Worm (Caenorhabditis elegans) whole organism, L3 larva: Measurements from ENCODE around the gene ttr-17.
A peak's percentile ranks its signal among the peaks of the same experiment; 100 is the strongest.

Experiments
- R02D3.7 ChIP-seq: fragments of 150-350 bp; optimal IDR thresholded peaks from 2 replicates; lab custom pipeline; 2014; ENCODE audit warnings: missing biosample characterization, missing genetic modification characterization
- ZK546.5 ChIP-seq: sonication (generic microtip); optimal IDR thresholded peaks from 2 replicates; lab custom pipeline; 2017; ENCODE audit warnings: missing biosample characterization, missing genetic modification characterization
- ceh-28 ChIP-seq: fragments of 150-350 bp; optimal IDR thresholded peaks from 2 replicates; lab custom pipeline; 2014; ENCODE audit warnings: missing biosample characterization, missing genetic modification reagents, missing genetic modification characterization
- elt-1 ChIP-seq: fragments of 150-350 bp; optimal IDR thresholded peaks from 2 replicates; lab custom pipeline; 2014; ENCODE audit warnings: missing biosample characterization, missing genetic modification characterization
- elt-2 ChIP-seq: sonication (generic microtip); optimal IDR thresholded peaks from 2 replicates; lab custom pipeline; 2016; ENCODE audit warnings: missing genetic modification reagents, mild to moderate bottlenecking, missing genetic modification characterization, missing compliant biosample characterization
- elt-3 ChIP-seq, 3 experiments: fragments of 150-350 bp in 1 of 3; sonication (generic microtip) in 2 of 3; optimal IDR thresholded peaks; 2 replicates in 2 of 3; 4 replicates in 1 of 3; lab custom pipeline; 2014 to 2017; ENCODE audit warnings: missing biosample characterization in 3 of 3, missing genetic modification characterization in 3 of 3
- hmg-11 ChIP-seq: sonication (generic microtip); optimal IDR thresholded peaks from 2 replicates; lab custom pipeline; 2016; ENCODE audit warnings: missing genetic modification characterization, missing compliant biosample characterization
- jun-1 ChIP-seq: fragments of 150-350 bp; optimal IDR thresholded peaks from 2 replicates; lab custom pipeline; 2014; ENCODE audit warnings: missing biosample characterization, missing genetic modification reagents, missing genetic modification characterization
- lin-15B ChIP-seq: fragments of 150-350 bp; optimal IDR thresholded peaks from 2 replicates; lab custom pipeline; 2014; ENCODE audit warnings: missing biosample characterization, missing genetic modification characterization
- mml-1 ChIP-seq: fragments of 150-350 bp; sonication (generic microtip); optimal IDR thresholded peaks from 3 replicates; lab custom pipeline; 2014; ENCODE audit warnings: missing biosample characterization, missing genetic modification characterization
- nfya-1 ChIP-seq: sonication (generic microtip); optimal IDR thresholded peaks from 2 replicates; lab custom pipeline; 2017; ENCODE audit warnings: missing genetic modification characterization, mild to moderate bottlenecking, missing compliant biosample characterization, antibody characterized with exemption, moderate library complexity; ENCODE audit not compliant: insufficient read depth
- nhr-12 ChIP-seq: fragments of 150-350 bp; optimal IDR thresholded peaks from 2 replicates; lab custom pipeline; 2014; ENCODE audit warnings: missing biosample characterization, missing genetic modification characterization
- nhr-23 ChIP-seq: fragments of 150-350 bp; optimal IDR thresholded peaks from 2 replicates; lab custom pipeline; 2014; ENCODE audit warnings: missing biosample characterization, missing genetic modification reagents, missing genetic modification characterization
- nhr-237 ChIP-seq: fragments of 150-350 bp; optimal IDR thresholded peaks from 2 replicates; lab custom pipeline; 2014; ENCODE audit warnings: missing biosample characterization, missing genetic modification characterization
- nhr-25 ChIP-seq: sonication (generic microtip); optimal IDR thresholded peaks from 2 replicates; lab custom pipeline; 2017; ENCODE audit warnings: missing biosample characterization, missing genetic modification characterization
- nhr-43 ChIP-seq: sonication (generic microtip); optimal IDR thresholded peaks from 2 replicates; lab custom pipeline; 2016; ENCODE audit warnings: mild to moderate bottlenecking, missing genetic modification characterization, missing compliant biosample characterization; ENCODE audit not compliant: poor library complexity, severe bottlenecking
- nhr-76 ChIP-seq: fragments of 150-350 bp; sonication (generic microtip); optimal IDR thresholded peaks from 5 replicates; lab custom pipeline; 2014; ENCODE audit warnings: missing biosample characterization, missing genetic modification characterization
- nhr-77 ChIP-seq: fragments of 150-350 bp; optimal IDR thresholded peaks from 2 replicates; lab custom pipeline; 2014; ENCODE audit warnings: missing biosample characterization, missing genetic modification characterization
- pha-4 ChIP-seq: fragments of 150-350 bp; optimal IDR thresholded peaks from 2 replicates; lab custom pipeline; 2014; ENCODE audit warnings: missing biosample characterization, missing genetic modification reagents, missing genetic modification characterization
- pqm-1 ChIP-seq: fragments of 150-350 bp; optimal IDR thresholded peaks from 2 replicates; lab custom pipeline; 2017; ENCODE audit warnings: missing biosample characterization, missing genetic modification characterization, inconsistent platforms
- sea-2 ChIP-seq: fragments of 150-350 bp; sonication (generic microtip); optimal IDR thresholded peaks from 4 replicates; lab custom pipeline; 2014; ENCODE audit warnings: missing biosample characterization, missing genetic modification reagents, missing genetic modification characterization
- snpc-4 ChIP-seq: fragments of 150-350 bp; optimal IDR thresholded peaks from 2 replicates; lab custom pipeline; 2014; ENCODE audit warnings: missing biosample characterization, missing genetic modification characterization
- ztf-11 ChIP-seq: fragments of 150-350 bp; optimal IDR thresholded peaks from 2 replicates; lab custom pipeline; 2014; ENCODE audit warnings: missing biosample characterization, missing genetic modification characterization
- ztf-4 ChIP-seq: fragments of 150-350 bp; optimal IDR thresholded peaks from 2 replicates; lab custom pipeline; 2014; ENCODE audit warnings: missing biosample characterization, missing genetic modification characterization

The ttr-17 gene

DNA sequence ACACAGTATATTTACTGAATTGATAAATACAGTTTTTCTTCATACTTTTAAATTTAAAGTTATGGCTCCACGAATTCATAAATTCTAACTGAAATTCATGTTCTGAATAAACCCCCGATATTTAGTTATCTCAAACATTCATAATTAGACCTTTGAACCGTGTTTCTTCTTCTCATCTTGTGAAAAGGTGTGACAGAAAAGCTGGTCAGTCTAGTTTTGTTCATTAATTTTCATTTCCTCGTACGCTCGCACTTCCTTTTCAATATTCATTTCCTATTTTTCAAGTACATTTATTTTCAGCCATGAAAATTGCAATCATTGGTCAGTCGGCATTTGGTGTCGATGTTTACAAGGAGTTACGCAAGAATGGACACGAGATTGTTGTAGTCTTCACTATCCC, 44.5 kb downstream of the ttr-17 start, which contains the start of gene alh-3:
Gene alh-3 (plus strand): TSS at position 301 of the 400 bp plus-strand sequence.
- no peak for TF ChIP-seq nhr-76
- no peak for TF ChIP-seq R02D3.7 (tag; lab: Kevin White, UChicago)
- TF ChIP-seq nhr-25 (tag; lab: Kevin White, UChicago) = no peak
- no peak for TF ChIP-seq nhr-12 (tag; lab: Kevin White, UChicago)
- TF ChIP-seq mml-1 (tag; lab: Kevin White, UChicago) = no peak
- no peak for TF ChIP-seq hmg-11
- no peak for TF ChIP-seq sea-2 (GFP tag; lab: Kevin White, UChicago)
- no peak for TF ChIP-seq ztf-4 (tag; lab: Kevin White, UChicago)
- no peak for TF ChIP-seq jun-1 (tag; lab: Kevin White, UChicago)
- no peak for TF ChIP-seq nhr-77 (tag; lab: Kevin White, UChicago)

DNA sequence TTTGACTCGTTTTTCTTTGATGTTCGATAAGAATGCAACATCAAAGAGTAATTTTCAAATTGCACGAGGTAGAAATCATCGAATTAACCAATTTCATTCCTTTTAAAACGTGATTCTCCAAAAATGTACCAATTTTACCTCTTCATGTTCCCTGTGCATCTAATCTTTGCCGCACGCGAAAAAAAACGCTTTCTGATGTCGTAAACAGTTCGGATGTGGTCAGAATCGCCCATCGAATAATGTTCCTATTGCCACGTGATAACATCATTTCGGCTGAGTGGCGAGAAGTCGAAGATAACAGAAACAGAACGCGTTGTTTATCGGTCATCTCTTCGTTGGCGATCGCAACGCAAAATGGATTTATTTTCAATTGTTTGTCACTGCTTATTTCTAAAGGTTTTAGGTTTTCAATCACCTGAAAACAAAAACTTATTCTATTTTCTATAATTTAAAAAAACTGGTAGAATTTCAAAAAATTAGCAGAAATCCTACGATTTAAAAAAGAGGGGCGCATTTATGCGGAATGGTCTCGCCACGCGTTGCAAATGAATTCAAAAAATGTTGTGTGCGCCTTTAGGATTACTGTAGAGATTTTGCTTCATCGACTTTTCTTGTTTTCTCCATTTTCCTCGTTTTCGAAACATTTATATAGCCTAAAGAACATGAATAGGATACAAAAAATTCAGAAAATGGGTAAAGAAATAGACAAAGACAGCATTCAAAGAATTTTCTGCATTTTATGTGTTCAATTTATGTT, 45.1 kb downstream of the ttr-17 start, which contains the start of gene mogs-1:
Gene mogs-1 (minus strand): TSS at position 417 of the 757 bp plus-strand sequence.
- TF ChIP-seq elt-1 (tag; lab: Kevin White, UChicago) = peak; percentile 17
- peak; percentile 72 for TF ChIP-seq nhr-23 (tag; lab: Kevin White, UChicago)
- no peak for TF ChIP-seq elt-3 (tag; optimal IDR thresholded peaks at IDR 0.05; lab: Kevin White, UChicago)
- peak; percentile 21 for TF ChIP-seq hmg-11
- TF ChIP-seq nhr-237 (tag; lab: Kevin White, UChicago) = no peak
- TF ChIP-seq jun-1 (tag; lab: Kevin White, UChicago) = peak; percentile 17
- peak; percentile 53 for TF ChIP-seq nhr-25 (tag; lab: Kevin White, UChicago)
- peak; percentile 60 for TF ChIP-seq nhr-43 (tag; lab: Kevin White, UChicago)
- peak; percentile 50 for TF ChIP-seq elt-2 (tag; lab: Kevin White, UChicago)
- TF ChIP-seq, all 47 proteins: peak for 7

DNA sequence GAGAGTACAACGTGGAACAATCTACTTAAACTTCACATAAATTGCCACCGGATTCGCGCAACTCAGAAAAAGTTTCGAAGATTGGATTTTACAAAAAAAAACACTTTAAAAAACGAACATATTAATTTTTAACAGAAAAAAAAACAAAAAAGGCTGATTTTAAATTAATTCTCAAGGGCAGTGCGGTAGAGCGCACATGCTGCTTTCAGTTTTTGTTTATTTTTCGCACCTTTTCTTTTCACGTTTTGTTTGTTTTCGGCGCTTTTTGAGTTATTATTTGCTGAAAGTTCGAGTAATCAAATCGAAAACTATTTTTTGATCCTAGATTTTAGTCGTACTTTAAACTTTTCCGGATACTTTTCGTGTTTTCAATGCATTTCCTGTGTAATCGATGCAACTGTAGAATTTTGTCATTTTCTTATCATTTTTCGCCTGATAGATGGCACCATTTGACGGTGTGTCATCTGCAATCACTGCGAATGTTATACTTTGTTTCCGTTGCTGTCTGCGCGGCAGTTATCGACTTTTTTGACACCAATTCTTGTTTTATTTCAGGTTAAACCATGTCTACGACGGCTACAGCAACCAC, 46.8 kb downstream of the ttr-17 start, which contains the start of gene F13H10.8:
Gene F13H10.8 (plus strand): TSS at position 556 of the 589 bp plus-strand sequence.
- TF ChIP-seq sea-2 (GFP tag; lab: Kevin White, UChicago) (no peak), ZK546.5 (tag; lab: Kevin White, UChicago) (no peak), ceh-28 (tag; lab: Kevin White, UChicago) (no peak), pqm-1 (peak; percentile 3), hmg-11 (peak; percentile 58), snpc-4 (peak; percentile 28), lin-15B (tag; lab: Kevin White, UChicago) (peak; percentile 25), ztf-11 (tag; lab: Kevin White, UChicago) (no peak), nhr-25 (tag; lab: Kevin White, UChicago) (peak; percentile 21), pha-4 (tag; lab: Kevin White, UChicago) (peak; percentile 93), nfya-1 (peak; percentile 31), elt-2 (tag; lab: Kevin White, UChicago) (peak; percentile 76)
- TF ChIP-seq, all 47 proteins: peak for 8
